Worm (Caenorhabditis elegans): Measurements from ENCODE around the gene W04G3.7.

W04G3.7 gene

ce11 chrX:11079667-11080066, 5.4 kb downstream of the W04G3.7 start, which contains the start of gene W04G3.13:
W04G3.13 (minus strand) TSS chrX:11079767.
- TF ChIP-seq aly-2 (tag; optimal IDR thresholded peaks at IDR 0.05) (no peak), efl-3 (GFP tag; optimal IDR thresholded peaks at IDR 0.05) (no peak), lin-13 (GFP tag; optimal IDR thresholded peaks at IDR 0.05) (no peak), mep-1 (tag; optimal IDR thresholded peaks at IDR 0.05) (no peak), sptf-1 (tag; optimal IDR thresholded peaks at IDR 0.05) (no peak), tbx-2 (tag; optimal IDR thresholded peaks at IDR 0.05) (no peak), nhr-12 (tag; optimal IDR thresholded peaks at IDR 0.05) (no peak), nhr-84 (tag; optimal IDR thresholded peaks at IDR 0.05) (no peak), snpc-4 (tag; optimal IDR thresholded peaks at IDR 0.05) (no peak), isw-1 (GFP tag; IDR thresholded peaks at IDR 0.05) (no peak), ztf-11 (tag; optimal IDR thresholded peaks at IDR 0.05) (no peak), ztf-4 (tag; optimal IDR thresholded peaks at IDR 0.05) (no peak), jun-1 (tag; optimal IDR thresholded peaks at IDR 0.05) (no peak), nhr-11 (tag; optimal IDR thresholded peaks at IDR 0.05) (no peak), tlp-1 (tag; optimal IDR thresholded peaks at IDR 0.05) (no peak), lir-3 (tag; optimal IDR thresholded peaks at IDR 0.05; ENCODE audit: poor library complexity) (no peak), nhr-85 (tag) (no peak), nhr-20 (tag; optimal IDR thresholded peaks at IDR 0.05) (no peak)

- TF ChIP-seq hlh-17 (GFP tag; optimal IDR thresholded peaks at IDR 0.05; ENCODE audit: borderline replicate concordance) = no peak
- TF ChIP-seq lin-39 (tag; optimal IDR thresholded peaks at IDR 0.05) = no peak
- no peak for TF ChIP-seq fos-1 (tag; optimal IDR thresholded peaks at IDR 0.05)
- TF ChIP-seq ets-5 (GFP tag; IDR thresholded peaks at IDR 0.05) = no peak
- TF ChIP-seq unc-62 (GFP tag; optimal IDR thresholded peaks at IDR 0.05) = no peak
- no peak for TF ChIP-seq skn-1 (tag; optimal IDR thresholded peaks at IDR 0.05)
- no peak for TF ChIP-seq egl-27 (tag; optimal IDR thresholded peaks at IDR 0.05)
- no peak for TF ChIP-seq pqm-1 (tag; optimal IDR thresholded peaks at IDR 0.05)
- no peak for TF ChIP-seq snpc-4 (tag; optimal IDR thresholded peaks at IDR 0.05)
- no peak for TF ChIP-seq aly-2 (tag; optimal IDR thresholded peaks at IDR 0.05)
- no peak for TF ChIP-seq nhr-84 (tag; optimal IDR thresholded peaks at IDR 0.05)
- TF ChIP-seq dsc-1 (tag; optimal IDR thresholded peaks at IDR 0.05) = no peak
- no peak for TF ChIP-seq mdl-1 (tag; optimal IDR thresholded peaks at IDR 0.05)
- TF ChIP-seq tlp-1 (tag; optimal IDR thresholded peaks at IDR 0.05) = no peak
- no peak for TF ChIP-seq hpl-2 (GFP tag; optimal IDR thresholded peaks at IDR 0.05)
- no peak for TF ChIP-seq sptf-1 (tag; optimal IDR thresholded peaks at IDR 0.05)
These were observed 6.9 kb downstream of the W04G3.7 start, which contains the start of gene W04G3.10 for ce11 chrX:11078150-11078549. W04G3.10 (minus strand) TSS chrX:11078250.

DNA sequence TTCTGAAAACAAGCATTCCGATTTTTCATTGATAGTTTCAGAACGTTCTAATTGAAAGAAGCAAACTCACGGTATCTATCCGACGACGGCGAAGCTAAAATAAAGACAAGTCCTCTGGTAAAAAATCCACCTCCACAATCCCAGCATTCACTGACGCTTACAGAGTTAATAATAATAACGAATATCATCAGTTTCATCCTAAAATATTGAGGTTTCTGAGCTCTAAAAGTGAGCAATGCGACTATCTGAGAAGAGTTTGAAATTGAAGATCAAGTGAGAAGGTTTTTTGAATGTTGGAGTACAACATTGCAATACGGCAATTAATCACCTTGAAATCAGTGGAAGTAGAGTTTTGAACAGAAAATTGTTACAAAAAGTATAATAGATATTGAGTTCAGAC, 8.6 kb downstream of the W04G3.7 start, which contains the start of gene W04G3.12:
W04G3.12 (minus strand) TSS at position 311 of the 400 bp plus-strand sequence.
- TF ChIP-seq mef-2 (tag; optimal IDR thresholded peaks at IDR 0.05) = no peak
- no peak for TF ChIP-seq nhr-76 (tag; optimal IDR thresholded peaks at IDR 0.05)
- TF ChIP-seq hlh-17 (GFP tag; optimal IDR thresholded peaks at IDR 0.05; ENCODE audit: borderline replicate concordance) = no peak
- TF ChIP-seq egl-27 (tag; optimal IDR thresholded peaks at IDR 0.05) = no peak
- no peak for TF ChIP-seq ztf-4 (tag; optimal IDR thresholded peaks at IDR 0.05)
- no peak for TF ChIP-seq dpl-1 (GFP tag; optimal IDR thresholded peaks at IDR 0.05)
- TF ChIP-seq tlp-1 (tag; optimal IDR thresholded peaks at IDR 0.05) = no peak
- TF ChIP-seq skn-1 (tag; optimal IDR thresholded peaks at IDR 0.05) = no peak
- no peak for TF ChIP-seq blmp-1 (tag; optimal IDR thresholded peaks at IDR 0.05)
- no peak for TF ChIP-seq C16A3.4 (tag; optimal IDR thresholded peaks at IDR 0.05)
- TF ChIP-seq nhr-11 (tag; optimal IDR thresholded peaks at IDR 0.05) = no peak
- no peak for TF ChIP-seq nhr-19 (GFP tag; conservative IDR thresholded peaks at IDR 0.05)
- TF ChIP-seq pqm-1 (tag; optimal IDR thresholded peaks at IDR 0.05) = no peak
- no peak for TF ChIP-seq mdl-1 (tag; optimal IDR thresholded peaks at IDR 0.05)
- TF ChIP-seq efl-3 (GFP tag; optimal IDR thresholded peaks at IDR 0.05) = no peak
- no peak for TF ChIP-seq pag-3 (tag; optimal IDR thresholded peaks at IDR 0.05; ENCODE audit: borderline replicate concordance, insufficient read depth)
- no peak for TF ChIP-seq snpc-4 (tag; optimal IDR thresholded peaks at IDR 0.05)
- no peak for TF ChIP-seq aly-2 (tag; optimal IDR thresholded peaks at IDR 0.05)

DNA sequence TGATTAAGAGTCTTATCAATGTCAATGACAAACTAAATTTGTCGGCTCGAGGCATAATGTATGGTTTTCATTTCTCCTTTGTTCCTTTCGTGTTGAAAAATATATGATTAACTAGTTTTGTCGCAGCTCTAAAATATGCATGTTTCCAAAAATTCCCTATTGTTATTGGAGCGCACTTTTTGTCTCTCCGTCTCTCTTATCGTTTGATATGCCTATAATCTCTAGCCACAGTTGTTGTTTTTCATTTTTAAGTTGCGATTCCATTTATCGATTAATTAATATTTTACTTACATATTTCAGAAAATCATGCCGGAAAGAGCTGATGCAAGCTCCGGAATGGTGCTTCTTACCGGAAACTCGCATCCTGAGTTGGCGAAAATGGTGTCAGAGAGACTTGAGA, 11.7 kb downstream of the W04G3.7 start, which contains the start of gene W04G3.5:
W04G3.5 (plus strand) TSS at position 301 of the 400 bp plus-strand sequence.
- TF ChIP-seq fos-1 (tag; optimal IDR thresholded peaks at IDR 0.05) (no peak), sptf-1 (tag; optimal IDR thresholded peaks at IDR 0.05) (no peak), unc-98 (GFP tag; IDR thresholded peaks at IDR 0.05) (no peak), ceh-90 (tag; optimal IDR thresholded peaks at IDR 0.05) (no peak)
